Worm (Caenorhabditis elegans): ENCODE data around the gene dars-1.

- no peak for TF ChIP-seq hmg-4 (GFP tag; optimal IDR thresholded peaks at IDR 0.05)
- no peak for TF ChIP-seq ama-1 (optimal IDR thresholded peaks at IDR 0.05)
- no peak for TF ChIP-seq F13C5.2 (tag; optimal IDR thresholded peaks at IDR 0.05)
- TF ChIP-seq sea-1 (GFP tag; conservative IDR thresholded peaks at IDR 0.05): no peak
Measured at ce11 chrIII:9488431-9488830, 2.6 kb downstream of the dars-1 start, which contains the start of gene nlp-36.
